Fruit fly (Drosophila melanogaster): ENCODE measurements around the gene CG16965.

The CG16965 gene

dm6 chr2L:11958729-11959128 is 22.7 kb upstream of the CG16965 start:
- TF ChIP-seq psq (optimal IDR thresholded peaks at IDR 0.05) (no peak), EcR (GFP tag; optimal IDR thresholded peaks at IDR 0.05) (no peak)

DNA sequence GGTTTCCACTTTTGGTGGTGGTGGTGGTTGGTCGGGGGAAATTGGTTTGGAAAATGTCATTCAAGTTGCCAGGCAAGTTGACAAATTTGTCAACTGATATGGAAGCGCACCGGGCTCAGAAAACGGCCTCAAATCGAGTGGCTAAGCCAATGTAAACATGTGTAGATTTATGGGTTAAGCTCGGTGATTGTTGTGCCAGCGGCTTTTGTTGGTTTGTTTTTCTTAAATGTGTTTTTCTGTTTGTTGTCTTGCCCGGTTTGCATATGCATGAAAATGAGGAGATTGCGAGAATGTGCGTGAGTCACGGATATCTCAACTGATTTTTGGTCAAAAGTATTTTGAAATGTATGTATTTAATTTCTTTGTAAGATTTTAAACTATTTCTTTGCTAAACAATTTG is 20.5 kb upstream of the CG16965 start:
- TF ChIP-seq Dll (optimal IDR thresholded peaks at IDR 0.05), result no peak
- no peak for TF ChIP-seq pan (optimal IDR thresholded peaks at IDR 0.05)
- TF ChIP-seq psq (optimal IDR thresholded peaks at IDR 0.05), result no peak
- no peak for TF ChIP-seq usp (GFP tag; optimal IDR thresholded peaks at IDR 0.05)
- TF ChIP-seq EcR (GFP tag; optimal IDR thresholded peaks at IDR 0.05), result no peak
- TF ChIP-seq CG8478 (optimal IDR thresholded peaks at IDR 0.05), result no peak

DNA sequence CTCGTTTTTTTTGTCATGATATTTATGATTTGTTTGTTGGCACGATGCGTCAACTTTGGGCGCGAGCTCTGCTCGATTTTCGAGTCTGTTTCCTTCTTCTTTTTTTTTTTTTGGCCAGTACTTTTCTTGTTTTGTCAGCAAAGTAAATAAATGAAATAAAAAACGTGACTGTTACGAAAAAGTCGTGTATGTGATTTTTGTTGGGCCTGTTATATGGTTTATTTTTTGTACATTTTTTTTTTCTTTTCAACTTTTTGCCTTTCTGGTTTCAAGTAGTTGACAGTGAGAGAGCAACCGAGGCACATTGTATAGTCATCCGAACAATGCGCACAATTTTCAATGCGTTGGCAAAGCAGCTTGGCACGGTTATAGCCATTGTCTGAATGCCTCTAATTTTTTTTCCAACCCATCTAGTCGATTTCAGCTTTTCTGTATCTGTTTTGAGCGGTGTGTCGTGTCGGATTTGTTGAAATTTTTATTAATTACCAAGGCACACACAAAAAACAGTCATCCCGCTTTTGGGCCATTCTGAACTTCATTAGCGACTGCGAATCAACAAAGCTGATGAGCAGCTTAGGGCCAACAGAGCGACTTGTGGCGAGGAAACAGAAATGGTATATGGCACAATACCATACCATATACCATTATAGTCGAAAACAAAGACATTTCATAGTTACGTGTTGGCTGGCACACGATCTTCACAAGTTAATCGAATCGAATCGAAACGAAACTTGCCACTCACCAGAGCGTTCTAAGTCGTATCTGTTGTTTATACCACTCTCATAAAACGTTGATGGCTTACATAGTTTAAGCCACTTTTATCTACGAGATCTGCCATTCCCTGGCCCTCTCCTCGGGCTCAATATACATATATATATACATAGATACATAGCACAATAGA is 17.7 kb upstream of the CG16965 start:
- TF ChIP-seq psq (optimal IDR thresholded peaks at IDR 0.05) (no peak), CG8478 (optimal IDR thresholded peaks at IDR 0.05) (no peak), usp (GFP tag; optimal IDR thresholded peaks at IDR 0.05) (no peak), Dll (optimal IDR thresholded peaks at IDR 0.05) (no peak), EcR (GFP tag; optimal IDR thresholded peaks at IDR 0.05) (no peak), pan (optimal IDR thresholded peaks at IDR 0.05) (no peak)

DNA sequence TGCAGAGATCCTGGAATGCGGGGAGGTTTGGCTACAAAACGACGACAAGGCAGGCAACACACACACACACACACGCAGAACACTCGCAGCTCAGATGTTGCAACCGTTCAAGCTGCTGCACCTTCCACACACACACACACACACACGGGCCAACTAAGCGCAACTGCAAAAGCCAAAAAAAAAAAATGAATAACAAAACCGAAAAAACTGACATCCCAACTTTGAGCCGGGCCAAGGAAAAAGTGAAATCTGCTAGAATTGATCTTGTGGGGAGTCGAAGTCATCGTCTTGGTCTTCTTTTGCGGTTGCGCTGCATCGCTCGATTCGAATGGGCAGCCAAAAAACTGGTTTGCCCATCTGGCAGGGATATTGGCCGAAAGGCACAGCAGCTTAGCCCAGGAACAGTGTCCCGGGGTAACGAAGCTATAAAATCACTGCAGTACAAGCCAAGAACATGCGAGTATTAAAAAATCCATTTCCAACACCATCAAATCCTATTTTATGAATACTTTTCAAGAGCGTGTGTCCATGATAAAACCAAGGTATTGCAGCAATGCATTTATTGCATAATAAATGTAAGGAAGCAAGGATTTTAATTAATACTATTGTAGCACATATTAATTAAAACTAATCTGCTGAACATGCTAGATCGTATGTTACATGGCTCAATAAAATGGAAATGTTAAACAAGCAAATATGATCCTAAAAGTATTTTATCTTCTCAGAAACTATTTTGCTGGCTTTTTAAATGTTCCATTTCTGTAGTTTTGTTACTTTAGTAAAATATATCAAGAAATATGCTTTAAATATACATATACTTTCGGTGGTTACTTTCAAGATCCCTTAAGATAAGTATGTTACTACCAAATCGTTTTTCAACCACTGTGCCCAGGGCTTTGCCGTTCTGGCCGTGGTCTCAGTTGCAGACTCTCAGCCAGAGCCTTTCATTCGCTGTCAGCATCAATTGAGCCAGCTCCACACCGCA is 15.5 kb upstream of the CG16965 start:
- TF ChIP-seq pan (optimal IDR thresholded peaks at IDR 0.05) (no peak), CG8478 (optimal IDR thresholded peaks at IDR 0.05) (no peak), usp (GFP tag; optimal IDR thresholded peaks at IDR 0.05) (no peak), Dll (optimal IDR thresholded peaks at IDR 0.05) (no peak), EcR (GFP tag; optimal IDR thresholded peaks at IDR 0.05) (no peak), psq (optimal IDR thresholded peaks at IDR 0.05) (no peak)

DNA sequence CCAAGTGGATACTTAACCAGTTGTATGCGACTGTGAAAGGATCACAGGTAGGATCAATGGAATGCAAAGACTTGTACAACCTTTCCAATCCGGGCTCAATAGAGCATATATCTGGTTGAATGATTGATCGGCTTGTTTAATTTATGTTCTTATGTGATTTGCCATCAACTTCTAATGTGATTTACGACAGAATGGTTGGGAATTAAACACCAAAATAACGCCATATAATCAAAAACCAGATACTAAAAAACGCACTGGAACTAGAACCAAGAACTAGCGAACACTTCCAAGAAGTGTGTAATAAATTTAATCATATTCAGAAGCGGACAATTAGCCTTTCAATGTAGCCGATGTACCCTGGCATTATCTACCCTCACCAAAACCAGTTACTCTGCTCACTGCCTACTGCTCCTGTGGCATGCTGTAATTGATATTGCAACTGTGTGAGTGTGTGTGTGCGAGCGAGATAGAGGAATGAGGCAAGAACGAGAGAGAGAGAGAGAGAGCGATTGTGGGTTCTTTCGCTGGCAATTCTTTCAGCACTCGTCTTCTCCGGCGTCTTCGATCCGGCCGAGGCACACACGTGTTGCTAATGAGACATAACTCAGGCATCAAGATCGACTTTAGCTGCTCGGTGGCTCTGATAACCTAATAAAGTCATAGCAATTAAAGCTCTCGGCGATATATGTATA is 12.7 kb upstream of the CG16965 start:
- TF ChIP-seq EcR (GFP tag; optimal IDR thresholded peaks at IDR 0.05), result no peak
- peak; percentile 26 for TF ChIP-seq CG8478 (optimal IDR thresholded peaks at IDR 0.05)

DNA sequence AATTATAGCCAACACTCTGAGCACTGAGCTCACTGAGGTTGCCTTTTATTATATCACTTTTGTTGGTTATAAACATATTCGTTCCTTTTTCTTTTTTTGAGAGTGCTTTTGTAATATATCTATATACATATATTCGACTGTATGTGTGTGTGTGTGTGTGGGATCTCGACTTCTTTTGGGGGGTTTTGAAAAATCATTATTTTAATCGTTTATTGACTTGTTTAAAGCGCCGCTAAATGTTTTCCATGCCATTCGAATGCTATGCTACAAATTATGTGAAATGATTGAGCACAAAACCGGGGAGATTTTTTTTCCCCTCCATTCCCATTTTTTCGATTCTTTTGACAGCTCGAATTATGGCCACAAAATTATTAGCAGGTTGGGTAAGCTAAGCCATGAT is 12.0 kb upstream of the CG16965 start:
- TF ChIP-seq pan (optimal IDR thresholded peaks at IDR 0.05), result no peak
- no peak for TF ChIP-seq EcR (GFP tag; optimal IDR thresholded peaks at IDR 0.05)
- TF ChIP-seq usp (GFP tag; optimal IDR thresholded peaks at IDR 0.05), result no peak
- TF ChIP-seq CG8478 (optimal IDR thresholded peaks at IDR 0.05), result no peak
- TF ChIP-seq psq (optimal IDR thresholded peaks at IDR 0.05), result no peak
- no peak for TF ChIP-seq Dll (optimal IDR thresholded peaks at IDR 0.05)

dm6 chr2L:11970343-11970742 is 11.0 kb upstream of the CG16965 start:
- TF ChIP-seq EcR (GFP tag; optimal IDR thresholded peaks at IDR 0.05) (no peak), usp (GFP tag; optimal IDR thresholded peaks at IDR 0.05) (no peak), Dll (optimal IDR thresholded peaks at IDR 0.05) (no peak), psq (optimal IDR thresholded peaks at IDR 0.05) (no peak)

DNA sequence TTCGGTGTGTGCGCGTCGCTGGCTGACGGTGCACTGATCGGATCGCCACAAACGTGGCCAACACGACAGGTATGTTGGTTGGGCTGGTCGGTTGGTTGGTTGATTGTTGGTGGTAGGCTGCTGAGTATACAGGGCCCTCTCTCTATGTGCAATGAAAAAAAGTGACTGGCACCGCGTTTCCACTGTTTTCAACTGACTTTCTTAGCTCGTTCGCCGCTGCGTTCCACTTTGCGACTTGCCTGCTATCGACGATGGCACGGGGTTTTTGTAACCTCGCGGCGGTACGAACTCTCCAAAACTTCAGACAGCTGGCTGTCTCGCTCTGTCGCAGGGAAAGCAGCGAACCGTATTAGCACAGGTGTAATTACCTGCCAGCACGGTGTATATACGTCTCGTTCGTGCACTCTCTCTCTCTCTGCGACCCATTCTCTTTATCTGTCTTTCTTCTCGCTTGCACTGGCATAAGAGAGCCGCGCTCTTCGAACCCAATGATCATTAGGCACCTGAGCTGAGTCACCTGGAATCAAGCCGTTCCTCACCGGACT is 10.5 kb upstream of the CG16965 start:
- TF ChIP-seq CG8478 (optimal IDR thresholded peaks at IDR 0.05), result peak; percentile 84
- no peak for TF ChIP-seq usp (GFP tag; optimal IDR thresholded peaks at IDR 0.05)
- peak; percentile 75 for TF ChIP-seq Dll (optimal IDR thresholded peaks at IDR 0.05)

dm6 chr2L:11973145-11973738 is 8.1 kb upstream of the CG16965 start:
- TF ChIP-seq Dll (optimal IDR thresholded peaks at IDR 0.05), result no peak
- TF ChIP-seq EcR (GFP tag; optimal IDR thresholded peaks at IDR 0.05), result no peak

DNA sequence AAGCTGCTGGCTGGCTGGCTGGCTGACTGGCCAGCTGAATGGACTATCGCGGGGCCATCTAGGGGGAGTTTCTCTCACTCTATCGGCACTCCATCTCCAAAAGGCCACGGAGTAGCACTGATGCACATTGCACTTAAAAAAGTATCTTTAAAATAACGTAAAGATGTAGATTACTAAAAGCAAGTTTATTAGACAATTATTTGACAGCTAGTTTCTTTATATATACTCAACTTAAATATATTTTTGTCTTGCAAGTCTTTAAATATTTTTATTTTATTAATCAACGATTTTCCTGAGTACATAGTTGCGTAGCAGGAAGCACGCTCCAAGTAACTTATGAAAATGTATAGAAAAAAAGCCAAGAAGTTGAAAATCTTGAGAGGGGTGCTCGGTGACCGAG is 4.4 kb upstream of the CG16965 start:
- TF ChIP-seq Dll (optimal IDR thresholded peaks at IDR 0.05) (no peak), psq (optimal IDR thresholded peaks at IDR 0.05) (no peak)

DNA sequence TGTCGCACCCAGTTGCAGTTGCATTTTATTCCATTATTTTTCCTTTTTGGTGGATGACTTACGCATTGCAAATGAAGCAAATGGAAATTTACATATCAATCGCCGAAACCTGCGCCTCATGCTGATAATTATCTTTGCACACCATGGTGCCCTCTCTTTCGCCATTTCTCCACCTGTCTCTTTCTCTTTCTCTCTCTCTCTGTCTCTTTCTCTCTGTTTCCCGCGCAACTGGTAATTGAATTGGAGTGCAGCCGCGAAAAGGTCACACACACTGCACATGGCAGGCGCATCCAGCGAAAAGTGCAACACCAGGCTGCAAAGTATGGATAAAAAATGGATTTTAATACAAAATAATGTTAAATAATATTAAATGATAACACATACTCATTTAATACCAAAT is 3.7 kb upstream of the CG16965 start:
- TF ChIP-seq psq (optimal IDR thresholded peaks at IDR 0.05) (no peak), CG8478 (optimal IDR thresholded peaks at IDR 0.05) (no peak), EcR (GFP tag; optimal IDR thresholded peaks at IDR 0.05) (no peak), Dll (optimal IDR thresholded peaks at IDR 0.05) (no peak), usp (GFP tag; optimal IDR thresholded peaks at IDR 0.05) (no peak), pan (optimal IDR thresholded peaks at IDR 0.05) (no peak)

- TF ChIP-seq psq (optimal IDR thresholded peaks at IDR 0.05) (no peak), Dll (optimal IDR thresholded peaks at IDR 0.05) (no peak), usp (GFP tag; optimal IDR thresholded peaks at IDR 0.05) (no peak), pan (optimal IDR thresholded peaks at IDR 0.05) (no peak), CG8478 (optimal IDR thresholded peaks at IDR 0.05) (no peak), EcR (GFP tag; optimal IDR thresholded peaks at IDR 0.05) (no peak)
These were observed 1.3 kb upstream of the CG16965 start for dm6 chr2L:11980075-11980474.

All from whole organism.